Worm (Caenorhabditis elegans) whole organism, L4 larva: ENCODE data around the gene ugt-66.

Experiments
- ces-1 ChIP-seq: fragments of 150-350 bp; sonication (generic microtip); optimal IDR thresholded peaks from 4 replicates; lab custom pipeline; 2014; ENCODE audit warnings: missing biosample characterization, missing genetic modification reagents, missing genetic modification characterization
- egl-27 ChIP-seq: sonication (generic microtip); optimal IDR thresholded peaks from 3 replicates; lab custom pipeline; 2017; ENCODE audit warnings: missing biosample characterization, missing genetic modification reagents, missing genetic modification characterization
- mdl-1 ChIP-seq, 2 experiments: fragments of 150-350 bp in 1 of 2; sonication (generic microtip) in 1 of 2; optimal IDR thresholded peaks; 2 replicates each; lab custom pipeline; 2014 to 2017; ENCODE audit warnings: missing biosample characterization in 2 of 2, missing genetic modification characterization in 2 of 2
- nhr-10 ChIP-seq: fragments of 150-350 bp; optimal IDR thresholded peaks from 2 replicates; lab custom pipeline; 2014; ENCODE audit warnings: missing biosample characterization, missing genetic modification characterization
- nhr-25 ChIP-seq: sonication (generic microtip); optimal IDR thresholded peaks from 2 replicates; lab custom pipeline; 2017; ENCODE audit warnings: missing genetic modification characterization, mild to moderate bottlenecking, missing compliant biosample characterization, antibody characterized with exemption, moderate library complexity, borderline replicate concordance; ENCODE audit not compliant: insufficient read depth
- nhr-76 ChIP-seq: fragments of 150-350 bp; optimal IDR thresholded peaks from 2 replicates; lab custom pipeline; 2014; ENCODE audit warnings: missing biosample characterization, missing genetic modification characterization
- zfp-3 ChIP-seq: fragments of 200-800 bp; sonication (Bioruptor generic); conservative IDR thresholded peaks from 2 replicates; pipeline ENCODE4 v1.3.6; 2022; ENCODE audit warnings: missing genetic modification reagents, missing genetic modification characterization, missing compliant biosample characterization
- zip-2 ChIP-seq: fragments of 150-350 bp; optimal IDR thresholded peaks from 2 replicates; lab custom pipeline; 2014; ENCODE audit warnings: missing biosample characterization, missing genetic modification characterization

- no peak for TF ChIP-seq mdl-1 (tag; optimal IDR thresholded peaks at IDR 0.05; lab: Kevin White, UChicago)
- TF ChIP-seq nhr-76: no peak
- no peak for TF ChIP-seq egl-27 (tag; lab: Kevin White, UChicago)
- TF ChIP-seq nhr-25 (tag; lab: Kevin White, UChicago): no peak
- no peak for TF ChIP-seq nhr-10
- TF ChIP-seq zfp-3 (GFP tag; lab: Robert Waterston, UW): peak; percentile 51; the same call in 1 of the 2 replicates
- no peak for TF ChIP-seq ces-1 (GFP tag; lab: Kevin White, UChicago)
- TF ChIP-seq zip-2 (tag; lab: Kevin White, UChicago): no peak
Observed at ce11 chrIII:6164253-6164971, 30.0 kb downstream of the ugt-66 start, which contains the start of gene F42A10.9.
